Worm (Caenorhabditis elegans) whole organism, L1 larva: ENCODE measurements around the gene dap-3.
A peak's percentile ranks its signal among the peaks of the same experiment; 100 is the strongest.

ENCODE experiments used
- C04F5.9 ChIP-seq: sonication (generic microtip); optimal IDR thresholded peaks from 2 replicates; lab custom pipeline; 2016; ENCODE audit warnings: missing genetic modification characterization, missing compliant biosample characterization
- F16B12.6 ChIP-seq: fragments of 150-350 bp; optimal IDR thresholded peaks from 2 replicates; lab custom pipeline; 2014; ENCODE audit warnings: missing biosample characterization, missing genetic modification characterization
- Y116A8C.19 ChIP-seq: sonication (generic microtip); optimal IDR thresholded peaks from 2 replicates; lab custom pipeline; 2016; ENCODE audit warnings: missing compliant biosample characterization, missing genetic modification characterization, borderline replicate concordance
- alr-1 ChIP-seq: fragments of 200-800 bp; sonication (Bioruptor generic); optimal IDR thresholded peaks from 2 replicates; lab custom pipeline; 2018; ENCODE audit warnings: borderline replicate concordance, mild to moderate bottlenecking, missing genetic modification characterization, missing compliant biosample characterization
- ceh-82 ChIP-seq, 3 experiments: fragments of 150-350 bp in 1 of 3; sonication (generic microtip) in 2 of 3; optimal IDR thresholded peaks; 2 replicates each; lab custom pipeline; 2014 to 2017; ENCODE audit warnings: missing biosample characterization in 3 of 3, missing genetic modification characterization in 3 of 3
- ceh-88 ChIP-seq: fragments of 200-800 bp; sonication (Bioruptor generic); IDR thresholded peaks from 2 replicates; pipeline ENCODE4 v1.3.6; 2022; ENCODE audit warnings: missing genetic modification characterization, missing compliant biosample characterization
- ces-1 ChIP-seq: fragments of 150-350 bp; optimal IDR thresholded peaks from 2 replicates; lab custom pipeline; 2014; ENCODE audit warnings: missing biosample characterization, missing genetic modification reagents, missing genetic modification characterization
- dpl-1 ChIP-seq, 3 experiments: fragments of 150-350 bp in 2 of 3; sonication (generic microtip) in 1 of 3; optimal IDR thresholded peaks; 2 replicates each; lab custom pipeline; 2014 to 2017; ENCODE audit warnings: missing biosample characterization in 3 of 3, missing genetic modification characterization in 3 of 3, missing genetic modification reagents in 3 of 3
- dsc-1 ChIP-seq: sonication (generic microtip); optimal IDR thresholded peaks from 2 replicates; lab custom pipeline; 2016; ENCODE audit warnings: mild to moderate bottlenecking, missing genetic modification characterization, missing compliant biosample characterization
- efl-1 ChIP-seq, 4 experiments: fragments of 150-350 bp; optimal IDR thresholded peaks in 3 of 4; peaks in 1 of 4; 1 replicate in 1 of 4; 2 replicates in 3 of 4; lab custom pipeline; 2014; ENCODE audit warnings: missing biosample characterization in 2 of 4, missing genetic modification characterization in 2 of 4, missing genetic modification reagents in 2 of 4
- egl-27 ChIP-seq, 2 experiments: fragments of 150-350 bp in 1 of 2; sonication (generic microtip); optimal IDR thresholded peaks; 3 replicates each; lab custom pipeline; 2017 to 2018; ENCODE audit warnings: missing biosample characterization in 2 of 2, missing genetic modification characterization in 2 of 2, missing genetic modification reagents in 2 of 2
- elt-2 ChIP-seq: sonication (generic microtip); optimal IDR thresholded peaks from 2 replicates; lab custom pipeline; 2016; ENCODE audit warnings: missing genetic modification characterization, mild to moderate bottlenecking, inconsistent platforms, missing compliant biosample characterization, missing genetic modification reagents
- elt-3 ChIP-seq, 6 experiments: fragments of 150-350 bp in 1 of 6; sonication (generic microtip); optimal IDR thresholded peaks; 2 replicates each; lab custom pipeline; 2017 to 2018; ENCODE audit warnings: missing biosample characterization in 6 of 6, missing genetic modification characterization in 6 of 6, inconsistent platforms in 1 of 6
- ets-5 ChIP-seq: fragments of 200-800 bp; sonication (Bioruptor generic); IDR thresholded peaks from 2 replicates; pipeline ENCODE4 v1.3.6; 2022; ENCODE audit warnings: missing genetic modification characterization, missing compliant biosample characterization
- fkh-10 ChIP-seq: sonication (generic microtip); optimal IDR thresholded peaks from 2 replicates; lab custom pipeline; 2017; ENCODE audit warnings: missing biosample characterization, missing genetic modification reagents, missing genetic modification characterization
- fkh-8 ChIP-seq: sonication (generic microtip); optimal IDR thresholded peaks from 2 replicates; lab custom pipeline; 2016; ENCODE audit warnings: mild to moderate bottlenecking, missing genetic modification characterization, missing compliant biosample characterization
- hlh-17 ChIP-seq: fragments of 200-800 bp; sonication (Bioruptor generic); optimal IDR thresholded peaks from 2 replicates; lab custom pipeline; 2018; ENCODE audit warnings: missing genetic modification characterization, mild to moderate bottlenecking, missing compliant biosample characterization, moderate library complexity, borderline replicate concordance
- hpl-2 ChIP-seq: fragments of 150-350 bp; optimal IDR thresholded peaks from 2 replicates; lab custom pipeline; 2014; ENCODE audit warnings: missing biosample characterization, missing genetic modification reagents, missing genetic modification characterization
- jun-1 ChIP-seq: fragments of 150-350 bp; optimal IDR thresholded peaks from 2 replicates; lab custom pipeline; 2014; ENCODE audit warnings: missing biosample characterization, missing genetic modification reagents, missing genetic modification characterization
- lin-35 ChIP-seq, 2 experiments: fragments of 150-350 bp; optimal IDR thresholded peaks; 2 replicates each; lab custom pipeline; 2014; ENCODE audit warnings: missing biosample characterization in 2 of 2, missing genetic modification characterization in 2 of 2, missing genetic modification reagents in 2 of 2
- mab-9 ChIP-seq: fragments of 200-800 bp; sonication (Bioruptor generic); IDR thresholded peaks from 2 replicates; pipeline ENCODE4 v1.3.6; 2022; ENCODE audit warnings: missing genetic modification reagents, missing genetic modification characterization, missing compliant biosample characterization
- mdl-1 ChIP-seq, 2 experiments: fragments of 150-350 bp; optimal IDR thresholded peaks; 2 replicates each; lab custom pipeline; 2014 to 2017; ENCODE audit warnings: missing biosample characterization in 2 of 2, missing genetic modification characterization in 2 of 2, inconsistent platforms in 1 of 2
- mep-1 ChIP-seq: fragments of 150-350 bp; optimal IDR thresholded peaks from 2 replicates; lab custom pipeline; 2014; ENCODE audit warnings: missing biosample characterization, missing genetic modification characterization
- nhr-11 ChIP-seq: fragments of 150-350 bp; optimal IDR thresholded peaks from 2 replicates; lab custom pipeline; 2014; ENCODE audit warnings: missing biosample characterization, missing genetic modification characterization
- nhr-19 ChIP-seq: fragments of 200-800 bp; sonication (Bioruptor generic); conservative IDR thresholded peaks from 2 replicates; pipeline ENCODE4 v1.3.6; 2022; ENCODE audit warnings: missing genetic modification characterization, missing compliant biosample characterization
- nhr-28 ChIP-seq: fragments of 150-350 bp; optimal IDR thresholded peaks from 2 replicates; lab custom pipeline; 2014; ENCODE audit warnings: missing biosample characterization, missing genetic modification characterization
- nhr-71 ChIP-seq: sonication (generic microtip); optimal IDR thresholded peaks from 2 replicates; lab custom pipeline; 2016; ENCODE audit warnings: mild to moderate bottlenecking, missing genetic modification characterization, moderate library complexity, missing compliant biosample characterization
- nhr-77 ChIP-seq: fragments of 150-350 bp; optimal IDR thresholded peaks from 2 replicates; lab custom pipeline; 2014; ENCODE audit warnings: missing biosample characterization, missing genetic modification characterization
- nhr-84 ChIP-seq: sonication (generic microtip); optimal IDR thresholded peaks from 2 replicates; lab custom pipeline; 2017; ENCODE audit warnings: missing biosample characterization, missing genetic modification characterization
- pag-3 ChIP-seq: sonication (generic microtip); optimal IDR thresholded peaks from 2 replicates; lab custom pipeline; 2017; ENCODE audit warnings: missing genetic modification characterization, mild to moderate bottlenecking, missing compliant biosample characterization, antibody characterized with exemption, borderline replicate concordance; ENCODE audit not compliant: insufficient read depth
- snpc-4 ChIP-seq: fragments of 150-350 bp; optimal IDR thresholded peaks from 2 replicates; lab custom pipeline; 2014; ENCODE audit warnings: missing biosample characterization, missing genetic modification characterization
- sox-4 ChIP-seq: sonication (generic microtip); optimal IDR thresholded peaks from 2 replicates; lab custom pipeline; 2016; ENCODE audit warnings: missing genetic modification characterization, missing compliant biosample characterization
- sptf-1 ChIP-seq: fragments of 150-350 bp; optimal IDR thresholded peaks from 2 replicates; lab custom pipeline; 2014; ENCODE audit warnings: missing biosample characterization, missing genetic modification characterization
- sup-37 ChIP-seq: fragments of 200-800 bp; sonication (Bioruptor generic); optimal IDR thresholded peaks from 2 replicates; lab custom pipeline; 2018; ENCODE audit warnings: mild to moderate bottlenecking, missing genetic modification characterization, missing compliant biosample characterization
- tbx-2 ChIP-seq: sonication (generic microtip); optimal IDR thresholded peaks from 2 replicates; lab custom pipeline; 2016; ENCODE audit warnings: missing genetic modification characterization, missing compliant biosample characterization
- tlp-1 ChIP-seq: fragments of 150-350 bp; optimal IDR thresholded peaks from 2 replicates; lab custom pipeline; 2014; ENCODE audit warnings: missing biosample characterization, missing genetic modification characterization
- unc-130 ChIP-seq: fragments of 150-350 bp; optimal IDR thresholded peaks from 2 replicates; lab custom pipeline; 2017; ENCODE audit warnings: missing biosample characterization, missing genetic modification characterization, inconsistent platforms
- unc-30 ChIP-seq: sonication (generic microtip); optimal IDR thresholded peaks from 2 replicates; lab custom pipeline; 2017; ENCODE audit warnings: missing biosample characterization, missing genetic modification characterization
- unc-86 ChIP-seq: sonication (generic microtip); optimal IDR thresholded peaks from 2 replicates; lab custom pipeline; 2016; ENCODE audit warnings: missing genetic modification characterization, missing compliant biosample characterization
- unc-98 ChIP-seq: fragments of 200-800 bp; sonication (Bioruptor generic); IDR thresholded peaks from 2 replicates; pipeline ENCODE4 v1.3.6; 2022; ENCODE audit warnings: missing genetic modification characterization, missing compliant biosample characterization
- vab-15 ChIP-seq: sonication (generic microtip); optimal IDR thresholded peaks from 2 replicates; lab custom pipeline; 2017; ENCODE audit warnings: missing genotype, mild to moderate bottlenecking, missing genetic modification characterization, missing compliant biosample characterization
- xbp-1 ChIP-seq: sonication (generic microtip); optimal IDR thresholded peaks from 2 replicates; lab custom pipeline; 2016; ENCODE audit warnings: missing genetic modification characterization, missing compliant biosample characterization
- zip-4 ChIP-seq: fragments of 200-800 bp; sonication (Bioruptor generic); optimal IDR thresholded peaks from 2 replicates; lab custom pipeline; 2018; ENCODE audit warnings: mild to moderate bottlenecking, missing genetic modification characterization, moderate library complexity, missing compliant biosample characterization
- ztf-4 ChIP-seq: fragments of 150-350 bp; optimal IDR thresholded peaks from 2 replicates; lab custom pipeline; 2014; ENCODE audit warnings: missing biosample characterization, missing genetic modification characterization

Gene dap-3

ce11 chrII:10547803-10548693 is 32.9 kb upstream of the dap-3 start (continued):
- TF ChIP-seq nhr-84, result no peak
- 0 out of 2 replicates have a peak, but pooled peaks have one; percentile 1 for TF ChIP-seq nhr-19 (GFP tag; lab: Robert Waterston, UW)
- no peak for TF ChIP-seq dsc-1 (tag; lab: Kevin White, UChicago)
- no peak for TF ChIP-seq nhr-77 (tag; lab: Kevin White, UChicago)
- no peak for TF ChIP-seq unc-98 (GFP tag; lab: Robert Waterston, UW)
- peak; percentile 51 for TF ChIP-seq fkh-8 (tag; lab: Kevin White, UChicago)
- TF ChIP-seq mep-1 (tag; lab: Kevin White, UChicago), result peak; percentile 82
- TF ChIP-seq nhr-71 (tag; lab: Kevin White, UChicago), result peak; percentile 60
- no peak for TF ChIP-seq nhr-11
- TF ChIP-seq, all 84 proteins: peak for 28

- TF ChIP-seq ceh-82 (tag; optimal IDR thresholded peaks at IDR 0.05; lab: Kevin White, UChicago), result peak; percentile 85 to 95 (median 94)
- TF ChIP-seq hlh-17 (GFP tag; lab: Kevin White, UChicago), result no peak
- no peak for TF ChIP-seq sptf-1 (tag; lab: Kevin White, UChicago)
- peak; percentile 89 for TF ChIP-seq jun-1 (tag; lab: Kevin White, UChicago)
- TF ChIP-seq dpl-1 (GFP tag; optimal IDR thresholded peaks at IDR 0.05; lab: Kevin White, UChicago), result peak; percentile 44 to 59 (median 45)
- TF ChIP-seq tlp-1, result no peak
- peak; percentile 72 to 77 for TF ChIP-seq lin-35 (GFP tag; optimal IDR thresholded peaks at IDR 0.05; lab: Kevin White, UChicago)
- TF ChIP-seq C04F5.9 (tag; lab: Kevin White, UChicago), result peak; percentile 19
- TF ChIP-seq egl-27 (tag; optimal IDR thresholded peaks at IDR 0.05; lab: Kevin White, UChicago), result peak in 1 of 2 experiments; percentile 56
- TF ChIP-seq nhr-84, result no peak
- TF ChIP-seq fkh-10, result peak; percentile 89
- peak; percentile 71 to 82 for TF ChIP-seq efl-1 (optimal IDR thresholded peaks at IDR 0.05; lab: Kevin White, UChicago)
- TF ChIP-seq efl-1 (GFP tag; optimal IDR thresholded peaks at IDR 0.05 in 1 of 2; lab: Kevin White, UChicago), result peak; percentile 44 to 92
- peak; percentile 90 for TF ChIP-seq unc-86 (tag; lab: Kevin White, UChicago)
- TF ChIP-seq xbp-1, result peak; percentile 78
- peak in 4 of 6 experiments; percentile 17 to 64 (median 50) for TF ChIP-seq elt-3 (tag; optimal IDR thresholded peaks at IDR 0.05; lab: Kevin White, UChicago)
- peak; percentile 57 for TF ChIP-seq dsc-1 (tag; lab: Kevin White, UChicago)
- TF ChIP-seq ztf-4 (tag; lab: Kevin White, UChicago), result peak; percentile 87
- peak; percentile 5 for TF ChIP-seq sup-37 (GFP tag; lab: Kevin White, UChicago)
- no peak for TF ChIP-seq vab-15
- TF ChIP-seq pag-3 (tag; lab: Kevin White, UChicago), result no peak
- TF ChIP-seq mab-9, result peak; percentile 66
- TF ChIP-seq unc-30 (tag; lab: Kevin White, UChicago), result no peak
- no peak for TF ChIP-seq ces-1 (GFP tag; lab: Kevin White, UChicago)
- no peak for TF ChIP-seq Y116A8C.19 (tag; lab: Kevin White, UChicago)
- peak; percentile 36 for TF ChIP-seq sox-4 (tag; lab: Kevin White, UChicago)
- peak; percentile 83 for TF ChIP-seq tbx-2 (tag; lab: Kevin White, UChicago)
- peak; percentile 47 for TF ChIP-seq elt-2 (tag; lab: Kevin White, UChicago)
- TF ChIP-seq nhr-28 (tag; lab: Kevin White, UChicago), result no peak
- peak; percentile 96 for TF ChIP-seq nhr-71 (tag; lab: Kevin White, UChicago)
- TF ChIP-seq unc-130 (tag; lab: Kevin White, UChicago), result peak; percentile 22
- no peak for TF ChIP-seq hpl-2 (GFP tag; lab: Kevin White, UChicago)
- TF ChIP-seq F16B12.6 (tag; lab: Kevin White, UChicago), result peak; percentile 29
- peak; percentile 64 for TF ChIP-seq ceh-88 (GFP tag; lab: Robert Waterston, UW)
- TF ChIP-seq ets-5, result 0 out of 2 replicates have a peak, but pooled peaks have one; percentile 5
- TF ChIP-seq alr-1 (tag; lab: Kevin White, UChicago), result no peak
- peak; percentile 85 to 95 for TF ChIP-seq mdl-1 (tag; optimal IDR thresholded peaks at IDR 0.05; lab: Kevin White, UChicago)
- TF ChIP-seq zip-4 (GFP tag; lab: Kevin White, UChicago), result no peak
- peak; percentile 59 for TF ChIP-seq snpc-4
Measured at ce11 chrII:10548778-10549671, 31.9 kb upstream of the dap-3 start.
